Worm (Caenorhabditis elegans): ENCODE results near the gene C13F10.7.

Gene C13F10.7

DNA sequence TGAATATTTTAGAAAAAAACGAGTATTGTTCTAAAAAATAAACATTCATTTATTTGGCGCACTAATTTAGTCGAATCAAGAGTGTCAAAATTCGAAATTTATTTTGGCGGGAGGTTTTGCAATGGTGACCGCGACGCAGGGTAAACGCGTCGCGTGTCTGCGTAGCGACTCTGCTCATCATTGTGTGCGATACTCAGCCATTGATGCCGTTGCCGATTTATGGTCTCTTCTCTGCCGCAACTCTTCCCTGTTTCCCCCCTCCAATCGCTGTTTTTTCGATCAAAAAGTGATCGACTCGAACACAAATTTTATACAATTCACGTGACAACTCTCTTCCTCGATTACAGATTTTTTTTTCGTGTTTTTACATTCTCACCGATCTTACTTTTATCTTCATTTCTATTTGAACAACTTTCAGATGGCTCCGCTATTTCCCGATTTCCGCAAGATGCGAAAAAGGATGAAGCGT, 26.5 kb downstream of the C13F10.7 start, which contains the start of gene F09G2.2 (continued):
- TF ChIP-seq lin-11 (tag; optimal IDR thresholded peaks at IDR 0.05) (peak; percentile 90), ceh-16 (tag; optimal IDR thresholded peaks at IDR 0.05) (peak; percentile 91), nhr-11 (tag; optimal IDR thresholded peaks at IDR 0.05) (no peak), nhr-23 (tag; optimal IDR thresholded peaks at IDR 0.05) (no peak), peb-1 (tag; optimal IDR thresholded peaks at IDR 0.05) (no peak), nhr-12 (tag; optimal IDR thresholded peaks at IDR 0.05) (no peak), mab-5 (tag; optimal IDR thresholded peaks at IDR 0.05) (peak; percentile 76), ceh-82 (tag; optimal IDR thresholded peaks at IDR 0.05) (peak; percentile 47), gmeb-1 (tag; optimal IDR thresholded peaks at IDR 0.05) (peak; percentile 90), nhr-77 (tag; optimal IDR thresholded peaks at IDR 0.05) (peak; percentile 45), nhr-10 (tag; optimal IDR thresholded peaks at IDR 0.05) (no peak), unc-39 (tag; optimal IDR thresholded peaks at IDR 0.05) (no peak), ztf-4 (tag; optimal IDR thresholded peaks at IDR 0.05) (peak; percentile 71), unc-62 (GFP tag; optimal IDR thresholded peaks at IDR 0.05) (no peak), sma-3 (GFP tag; optimal IDR thresholded peaks at IDR 0.05) (peak; percentile 93), fos-1 (tag; optimal IDR thresholded peaks at IDR 0.05) (peak; percentile 90), elt-3 (tag; optimal IDR thresholded peaks at IDR 0.05) (no peak), ama-1 (optimal IDR thresholded peaks at IDR 0.05) (peak; percentile 64), ZK546.5 (tag; optimal IDR thresholded peaks at IDR 0.05) (peak; percentile 31), R02D3.7 (tag; optimal IDR thresholded peaks at IDR 0.05) (no peak), sem-4 (tag; optimal IDR thresholded peaks at IDR 0.05) (peak; percentile 84), nhr-21 (tag; optimal IDR thresholded peaks at IDR 0.05) (peak; percentile 88)

- TF ChIP-seq nhr-237 (tag; optimal IDR thresholded peaks at IDR 0.05): no peak
Observed at ce11 chrV:7196037-7196436, 27.0 kb downstream of the C13F10.7 start, which contains the start of gene attf-2. TSS of gene attf-2 (minus strand) at chrV:7196137.

ce11 chrV:7194818-7195217, 28.2 kb downstream of the C13F10.7 start:
- TF ChIP-seq lin-11 (tag; optimal IDR thresholded peaks at IDR 0.05) (no peak), sma-9 (GFP tag; optimal IDR thresholded peaks at IDR 0.05) (no peak), sma-9 (tag; optimal IDR thresholded peaks at IDR 0.05) (no peak), ztf-1 (GFP tag; conservative IDR thresholded peaks at IDR 0.05) (no peak), ceh-82 (tag; optimal IDR thresholded peaks at IDR 0.05) (no peak), peb-1 (tag; optimal IDR thresholded peaks at IDR 0.05) (no peak), mdl-1 (tag; optimal IDR thresholded peaks at IDR 0.05) (no peak), gmeb-1 (tag; optimal IDR thresholded peaks at IDR 0.05) (no peak), nhr-237 (tag; optimal IDR thresholded peaks at IDR 0.05) (no peak), nhr-23 (tag; optimal IDR thresholded peaks at IDR 0.05) (no peak), unc-39 (tag; optimal IDR thresholded peaks at IDR 0.05) (no peak), aly-2 (tag; optimal IDR thresholded peaks at IDR 0.05) (no peak), snpc-4 (tag; optimal IDR thresholded peaks at IDR 0.05) (no peak), nhr-129 (tag; optimal IDR thresholded peaks at IDR 0.05) (no peak), F13H6.1 (tag; optimal IDR thresholded peaks at IDR 0.05) (no peak), sem-4 (tag; optimal IDR thresholded peaks at IDR 0.05) (no peak), ZK546.5 (tag; optimal IDR thresholded peaks at IDR 0.05) (no peak), lin-13 (GFP tag; optimal IDR thresholded peaks at IDR 0.05) (no peak), ztf-4 (tag; optimal IDR thresholded peaks at IDR 0.05) (no peak), nhr-11 (tag; optimal IDR thresholded peaks at IDR 0.05) (no peak)

ce11 chrV:7193562-7193961, 29.5 kb downstream of the C13F10.7 start, which contains the start of gene F09G2.8:
TSS of gene F09G2.8 (minus strand) at chrV:7193662.
- TF ChIP-seq blmp-1 (tag; optimal IDR thresholded peaks at IDR 0.05; ENCODE audit: insufficient read depth) (no peak), zag-1 (tag; optimal IDR thresholded peaks at IDR 0.05) (no peak), F13H6.1 (tag; optimal IDR thresholded peaks at IDR 0.05) (no peak), egl-27 (tag; optimal IDR thresholded peaks at IDR 0.05) (no peak), nhr-23 (tag; optimal IDR thresholded peaks at IDR 0.05) (no peak), ceh-82 (tag; optimal IDR thresholded peaks at IDR 0.05) (no peak), aly-2 (tag; optimal IDR thresholded peaks at IDR 0.05) (no peak), ceh-16 (tag; optimal IDR thresholded peaks at IDR 0.05) (no peak), skn-1 (tag; optimal IDR thresholded peaks at IDR 0.05) (no peak), sma-3 (GFP tag; optimal IDR thresholded peaks at IDR 0.05) (no peak), R02D3.7 (tag; optimal IDR thresholded peaks at IDR 0.05) (no peak), nhr-237 (tag; optimal IDR thresholded peaks at IDR 0.05) (no peak), crh-2 (tag; optimal IDR thresholded peaks at IDR 0.05) (no peak), dmd-4 (tag; optimal IDR thresholded peaks at IDR 0.05) (no peak), lin-11 (tag; optimal IDR thresholded peaks at IDR 0.05) (no peak), unc-62 (GFP tag; optimal IDR thresholded peaks at IDR 0.05) (no peak)
